Worm (Caenorhabditis elegans) whole organism, mixed stage, embryonic: Measurements from ENCODE around the gene F12A10.1.

Source experiments
- blmp-1 ChIP-seq: fragments of 150-350 bp; optimal IDR thresholded peaks from 2 replicates; lab custom pipeline; 2014; ENCODE audit warnings: missing biosample characterization, missing genetic modification characterization
- ceh-43 ChIP-seq: fragments of 200-800 bp; sonication (Bioruptor generic); optimal IDR thresholded peaks from 2 replicates; lab custom pipeline; 2018; ENCODE audit warnings: mild to moderate bottlenecking, missing genetic modification characterization, moderate library complexity, missing compliant biosample characterization
- ces-1 ChIP-seq: fragments of 150-350 bp; optimal IDR thresholded peaks from 2 replicates; lab custom pipeline; 2014; ENCODE audit warnings: missing biosample characterization, missing genetic modification reagents, missing genetic modification characterization
- hlh-1 ChIP-seq: fragments of 150-350 bp; optimal IDR thresholded peaks from 2 replicates; lab custom pipeline; 2014; ENCODE audit warnings: missing biosample characterization, missing genetic modification reagents, missing genetic modification characterization
- lsy-2 ChIP-seq: fragments of 150-350 bp; optimal IDR thresholded peaks from 2 replicates; lab custom pipeline; 2014; ENCODE audit warnings: missing biosample characterization, missing genetic modification characterization
- nhr-2 ChIP-seq: fragments of 150-350 bp; optimal IDR thresholded peaks from 2 replicates; lab custom pipeline; 2014; ENCODE audit warnings: missing biosample characterization, missing genetic modification characterization
- nhr-237 ChIP-seq: fragments of 150-350 bp; optimal IDR thresholded peaks from 2 replicates; lab custom pipeline; 2014; ENCODE audit warnings: missing biosample characterization, missing genetic modification characterization
- nhr-28 ChIP-seq: fragments of 150-350 bp; optimal IDR thresholded peaks from 2 replicates; lab custom pipeline; 2014; ENCODE audit warnings: missing biosample characterization, missing genetic modification characterization
- pha-4 ChIP-seq: fragments of 150-350 bp; optimal IDR thresholded peaks from 2 replicates; lab custom pipeline; 2018; ENCODE audit warnings: missing biosample characterization, missing genetic modification reagents, missing genetic modification characterization
- snpc-4 ChIP-seq: fragments of 150-350 bp; optimal IDR thresholded peaks from 2 replicates; lab custom pipeline; 2014; ENCODE audit warnings: missing biosample characterization, missing genetic modification characterization
- tbx-8 ChIP-seq: fragments of 200-800 bp; sonication (Bioruptor generic); optimal IDR thresholded peaks from 2 replicates; lab custom pipeline; 2018; ENCODE audit warnings: mild to moderate bottlenecking, missing genetic modification characterization, moderate library complexity, missing compliant biosample characterization
- unc-62 ChIP-seq: fragments of 150-350 bp; optimal IDR thresholded peaks from 2 replicates; lab custom pipeline; 2014; ENCODE audit warnings: missing biosample characterization, missing genetic modification reagents, missing genetic modification characterization
- ztf-11 ChIP-seq: fragments of 150-350 bp; optimal IDR thresholded peaks from 2 replicates; lab custom pipeline; 2014; ENCODE audit warnings: missing biosample characterization, missing genetic modification characterization

DNA sequence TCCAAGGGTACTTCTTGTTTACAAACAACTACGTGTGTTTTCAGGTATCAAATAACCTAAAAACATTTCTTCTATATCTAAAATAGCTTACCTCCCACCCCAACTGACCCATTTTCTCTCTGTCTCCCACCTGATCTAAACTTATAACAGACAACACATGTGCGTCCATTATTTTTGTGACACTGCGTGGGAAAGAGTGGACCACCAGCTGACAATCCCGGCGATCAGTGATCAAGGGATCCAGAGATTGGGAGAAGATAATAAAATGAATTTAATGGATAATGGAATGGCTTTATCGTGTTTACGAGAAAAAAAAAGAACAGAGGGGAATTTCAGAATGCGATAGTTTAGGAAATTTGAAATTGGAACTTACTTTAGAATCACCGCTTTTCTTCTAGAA is 47.1 kb upstream of the F12A10.1 start:
- no peak for TF ChIP-seq blmp-1 (tag; lab: Kevin White, UChicago)
- TF ChIP-seq pha-4 (tag; lab: Kevin White, UChicago), result no peak
- TF ChIP-seq hlh-1 (tag; lab: Kevin White, UChicago), result peak; percentile 87
- no peak for TF ChIP-seq tbx-8
- TF ChIP-seq ces-1 (GFP tag; lab: Kevin White, UChicago), result no peak
- no peak for TF ChIP-seq ceh-43 (GFP tag; lab: Kevin White, UChicago)
- no peak for TF ChIP-seq nhr-237 (tag; lab: Kevin White, UChicago)
- no peak for TF ChIP-seq nhr-28 (tag; lab: Kevin White, UChicago)
- TF ChIP-seq unc-62 (GFP tag; lab: Kevin White, UChicago), result peak; percentile 8
- no peak for TF ChIP-seq ztf-11 (tag; lab: Kevin White, UChicago)
- no peak for TF ChIP-seq snpc-4
- TF ChIP-seq lsy-2 (tag; lab: Kevin White, UChicago), result no peak
- TF ChIP-seq nhr-2 (tag; lab: Kevin White, UChicago), result no peak
